Worm (Caenorhabditis elegans): ENCODE measurements around the gene prmn-1.

DNA sequence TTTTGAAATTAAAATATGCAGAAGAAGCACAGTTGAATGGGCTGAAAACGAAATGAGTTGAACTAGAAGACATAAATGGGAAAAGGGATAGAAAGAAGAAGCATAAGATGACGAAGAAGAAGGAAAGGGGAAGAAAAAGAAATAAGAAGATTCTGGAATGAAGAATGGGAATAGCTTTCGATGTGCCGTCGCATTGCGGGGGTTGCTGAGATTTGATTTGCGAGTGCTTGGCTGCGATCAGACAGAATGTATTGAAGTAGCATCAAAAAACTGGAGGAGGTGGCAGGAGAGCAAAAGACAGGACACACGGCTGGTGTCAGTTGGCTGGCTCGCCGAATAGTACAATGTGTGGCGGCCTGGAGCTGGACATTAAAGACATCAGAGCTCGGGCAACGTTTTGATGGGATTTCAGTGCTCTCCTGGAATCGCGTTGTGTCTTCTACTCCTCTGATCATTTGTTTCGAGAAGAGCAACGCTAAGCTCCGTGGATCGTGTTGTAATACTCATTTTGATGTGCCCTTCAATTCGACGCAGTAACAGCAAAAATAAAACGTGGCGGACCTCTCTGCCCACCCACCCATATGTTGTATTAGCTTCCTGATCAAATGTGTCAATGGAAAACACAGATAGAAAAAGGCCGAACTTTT, 5.6 kb upstream of the prmn-1 start:
- TF ChIP-seq athp-1 (tag; optimal IDR thresholded peaks at IDR 0.05) (no peak), let-526 (GFP tag; IDR thresholded peaks at IDR 0.05) (no peak)
